Fruit fly (Drosophila melanogaster) whole organism, embryonic: ENCODE measurements around the gene cic.

Source experiments
- Abd-B ChIP-seq: fragments of 200-800 bp; sonication (Bioruptor generic); optimal IDR thresholded peaks from 2 replicates; lab custom pipeline; 2018; ENCODE audit warnings: missing biosample characterization, mild to moderate bottlenecking, missing genetic modification characterization, moderate library complexity
- Atf3 ChIP-seq: fragments of 200-800 bp; sonication (Bioruptor generic); optimal IDR thresholded peaks from 3 replicates; lab custom pipeline; 2016; ENCODE audit warnings: missing biosample characterization, missing genetic modification characterization
- CG10267 ChIP-seq: fragments of 200-800 bp; sonication (Bioruptor generic); optimal IDR thresholded peaks from 2 replicates; lab custom pipeline; 2018; ENCODE audit warnings: missing biosample characterization, mild to moderate bottlenecking, missing genetic modification characterization, moderate library complexity
- CG10431 ChIP-seq: fragments of 200-800 bp; sonication (Bioruptor generic); optimal IDR thresholded peaks from 3 replicates; lab custom pipeline; 2018; ENCODE audit warnings: missing biosample characterization, mild to moderate bottlenecking, missing genetic modification characterization
- CG11560 ChIP-seq: fragments of 200-800 bp; sonication (Bioruptor generic); IDR thresholded peaks from 3 replicates; pipeline ENCODE4 v1.3.6; 2022; ENCODE audit warnings: missing biosample characterization, missing genetic modification characterization
- CG12219 ChIP-seq: fragments of 200-800 bp; sonication (Bioruptor generic); optimal IDR thresholded peaks from 3 replicates; lab custom pipeline; 2018; ENCODE audit warnings: missing biosample characterization, mild to moderate bottlenecking, missing genetic modification characterization
- CG15514 ChIP-seq: fragments of 200-800 bp; sonication (Bioruptor generic); optimal IDR thresholded peaks from 3 replicates; lab custom pipeline; 2017; ENCODE audit warnings: missing biosample characterization, missing genetic modification characterization, mild to moderate bottlenecking, moderate library complexity, missing genetic modification reagents
- CG1792 ChIP-seq: fragments of 200-800 bp; sonication (Bioruptor generic); optimal IDR thresholded peaks from 2 replicates; lab custom pipeline; 2016; ENCODE audit warnings: missing biosample characterization, missing genetic modification characterization
- CG18599 ChIP-seq: fragments of 200-800 bp; sonication (Bioruptor generic); optimal IDR thresholded peaks from 3 replicates; lab custom pipeline; 2017; ENCODE audit warnings: missing biosample characterization, missing genetic modification characterization, mild to moderate bottlenecking, moderate library complexity, missing genetic modification reagents
- CG18619 ChIP-seq: fragments of 200-800 bp; sonication (Bioruptor generic); optimal IDR thresholded peaks from 3 replicates; lab custom pipeline; 2017; ENCODE audit warnings: missing biosample characterization, mild to moderate bottlenecking, missing genetic modification characterization
- CG31388 ChIP-seq: fragments of 200-800 bp; sonication (Bioruptor generic); optimal IDR thresholded peaks from 2 replicates; lab custom pipeline; 2016; ENCODE audit warnings: missing biosample characterization, missing genetic modification characterization
- CG34422 ChIP-seq: fragments of 200-800 bp; sonication (Bioruptor generic); IDR thresholded peaks from 3 replicates; pipeline ENCODE4 v1.3.6; 2022; ENCODE audit warnings: missing biosample characterization, missing genetic modification characterization
- CG43689 ChIP-seq: fragments of 200-800 bp; sonication (Bioruptor generic); IDR thresholded peaks from 2 replicates; pipeline ENCODE4 v1.3.6; 2022; ENCODE audit warnings: missing biosample characterization, missing genetic modification characterization
- CG4854 ChIP-seq: fragments of 200-800 bp; sonication (Bioruptor generic); optimal IDR thresholded peaks from 2 replicates; lab custom pipeline; 2016; ENCODE audit warnings: missing biosample characterization, missing genetic modification characterization, inconsistent platforms
- CG6813 ChIP-seq: fragments of 200-800 bp; sonication (Bioruptor generic); optimal IDR thresholded peaks from 2 replicates; lab custom pipeline; 2017; ENCODE audit warnings: missing biosample characterization, missing genetic modification characterization, mild to moderate bottlenecking, moderate library complexity, missing genetic modification reagents
- CG8944 ChIP-seq: fragments of 200-800 bp; sonication (Bioruptor generic); optimal IDR thresholded peaks from 3 replicates; lab custom pipeline; 2016; ENCODE audit warnings: missing biosample characterization, missing genetic modification characterization
- CG9932 ChIP-seq: fragments of 200-800 bp; sonication (Bioruptor generic); IDR thresholded peaks from 2 replicates; pipeline ENCODE4 v1.3.6; 2022; ENCODE audit warnings: missing biosample characterization, missing genetic modification characterization
- Deaf1 ChIP-seq: fragments of 200-800 bp; optimal IDR thresholded peaks from 3 replicates; lab custom pipeline; 2019; ENCODE audit warnings: missing biosample characterization, mild to moderate bottlenecking, missing genetic modification characterization, moderate library complexity
- Hand ChIP-seq: fragments of 200-800 bp; sonication (Bioruptor generic); optimal IDR thresholded peaks from 2 replicates; lab custom pipeline; 2017; ENCODE audit warnings: mild to moderate bottlenecking, missing biosample characterization, missing genetic modification reagents, missing genetic modification characterization
- Hsf ChIP-seq: fragments of 200-800 bp; sonication (Bioruptor generic); optimal IDR thresholded peaks from 3 replicates; lab custom pipeline; 2016; ENCODE audit warnings: missing biosample characterization, missing genetic modification characterization
- Kr ChIP-seq: fragments of 200-800 bp; sonication (Bioruptor generic); optimal IDR thresholded peaks from 2 replicates; lab custom pipeline; 2017; ENCODE audit warnings: missing biosample characterization, mild to moderate bottlenecking, missing genetic modification characterization
- Meics ChIP-seq: fragments of 200-800 bp; sonication (Bioruptor generic); optimal IDR thresholded peaks from 2 replicates; lab custom pipeline; 2017; ENCODE audit warnings: missing biosample characterization, mild to moderate bottlenecking, missing genetic modification characterization
- Nf-YB ChIP-seq: fragments of 200-800 bp; sonication (Bioruptor generic); optimal IDR thresholded peaks from 3 replicates; lab custom pipeline; 2019; ENCODE audit warnings: missing biosample characterization, mild to moderate bottlenecking, missing genetic modification characterization, moderate library complexity
- Opbp ChIP-seq: fragments of 200-800 bp; sonication (Bioruptor generic); IDR thresholded peaks from 3 replicates; pipeline ENCODE4 v1.3.6; 2022; ENCODE audit warnings: missing biosample characterization, missing genetic modification characterization; ENCODE audit not compliant: partially characterized antibody
- Sox102F ChIP-seq: fragments of 200-800 bp; sonication (Bioruptor generic); optimal IDR thresholded peaks from 2 replicates; lab custom pipeline; 2018; ENCODE audit warnings: missing biosample characterization, mild to moderate bottlenecking, missing genetic modification characterization, moderate library complexity
- al ChIP-seq: fragments of 200-800 bp; sonication (Bioruptor generic); IDR thresholded peaks from 2 replicates; pipeline ENCODE4 v1.3.6; 2022; ENCODE audit warnings: missing biosample characterization, missing genetic modification characterization
- ash1 ChIP-seq: fragments of 200-800 bp; sonication (Bioruptor generic); optimal IDR thresholded peaks from 2 replicates; lab custom pipeline; 2018; ENCODE audit warnings: missing biosample characterization, mild to moderate bottlenecking, missing genetic modification characterization
- br ChIP-seq: fragments of >200 bp; optimal IDR thresholded peaks from 2 replicates; lab custom pipeline; 2017
- cg ChIP-seq: fragments of 200-800 bp; sonication (Bioruptor generic); optimal IDR thresholded peaks from 3 replicates; lab custom pipeline; 2019; ENCODE audit warnings: missing biosample characterization, mild to moderate bottlenecking, missing genetic modification characterization, moderate library complexity
- chn ChIP-seq: fragments of 200-800 bp; sonication (Bioruptor generic); optimal IDR thresholded peaks from 2 replicates; lab custom pipeline; 2016; ENCODE audit warnings: missing biosample characterization, missing genetic modification characterization
- da ChIP-seq: fragments of 200-800 bp; sonication (Bioruptor generic); optimal IDR thresholded peaks from 2 replicates; lab custom pipeline; 2016; ENCODE audit warnings: missing biosample characterization, missing genetic modification characterization
- dimm ChIP-seq: fragments of 200-800 bp; sonication (Bioruptor generic); IDR thresholded peaks from 2 replicates; pipeline ENCODE4 v1.3.6; 2022; ENCODE audit warnings: missing biosample characterization, missing genetic modification characterization
- dpn ChIP-seq, 2 experiments: fragments of 200-800 bp; sonication (Bioruptor generic); optimal IDR thresholded peaks; 3 replicates each; lab custom pipeline; 2016; ENCODE audit warnings: missing biosample characterization in 2 of 2, missing genetic modification characterization in 2 of 2
- gt ChIP-seq: fragments of 200-800 bp; sonication (Bioruptor generic); IDR thresholded peaks from 2 replicates; pipeline ENCODE4 v1.3.6; 2022; ENCODE audit warnings: missing biosample characterization, missing genetic modification characterization
- ham ChIP-seq: fragments of 200-800 bp; sonication (Bioruptor generic); IDR thresholded peaks from 2 replicates; pipeline ENCODE4 v1.3.6; 2022; ENCODE audit warnings: missing biosample characterization, missing genetic modification characterization
- hkb ChIP-seq, 2 experiments: fragments of 200-800 bp in 1 of 2; fragments of >200 bp in 1 of 2; sonication (Bioruptor generic) in 1 of 2; IDR thresholded peaks in 1 of 2; optimal IDR thresholded peaks in 1 of 2; 2 replicates each; pipeline versions ENCODE4 v1.3.6 to Lab custom; 2017 to 2022; ENCODE audit warnings: missing biosample characterization in 1 of 2, missing genetic modification characterization in 1 of 2
- ind ChIP-seq: fragments of 200-800 bp; sonication (Bioruptor generic); optimal IDR thresholded peaks from 3 replicates; lab custom pipeline; 2016; ENCODE audit warnings: missing biosample characterization, missing genetic modification characterization
- inv ChIP-seq: fragments of 200-800 bp; sonication (Bioruptor generic); IDR thresholded peaks from 2 replicates; pipeline ENCODE4 v1.3.6; 2022; ENCODE audit warnings: missing biosample characterization, missing genetic modification characterization; ENCODE audit not compliant: partially characterized antibody
- pan ChIP-seq, 4 experiments: fragments of >200 bp in 3 of 4; fragments of 200-800 bp in 1 of 4; sonication (Bioruptor generic) in 1 of 4; optimal IDR thresholded peaks in 3 of 4; IDR thresholded peaks in 1 of 4; 2 replicates each; pipeline versions ENCODE4 v1.3.6 to Lab custom; 2017 to 2022; ENCODE audit warnings: missing biosample characterization in 2 of 4, missing genetic modification characterization in 2 of 4, mixed read lengths in 1 of 4
- scrt ChIP-seq: fragments of 200-800 bp; sonication (Bioruptor generic); optimal IDR thresholded peaks from 2 replicates; lab custom pipeline; 2018; ENCODE audit warnings: missing biosample characterization, mild to moderate bottlenecking, missing genetic modification characterization, moderate library complexity
- sd ChIP-seq: fragments of 200-800 bp; sonication (Bioruptor generic); optimal IDR thresholded peaks from 3 replicates; lab custom pipeline; 2018; ENCODE audit warnings: missing biosample characterization, mild to moderate bottlenecking, missing genetic modification characterization, moderate library complexity
- shn ChIP-seq: fragments of 200-800 bp; sonication (Bioruptor generic); optimal IDR thresholded peaks from 3 replicates; lab custom pipeline; 2016; ENCODE audit warnings: missing biosample characterization, missing genetic modification characterization
- sisA ChIP-seq: fragments of 200-800 bp; sonication (Bioruptor generic); IDR thresholded peaks from 2 replicates; pipeline ENCODE4 v1.3.6; 2022; ENCODE audit warnings: missing biosample characterization, missing genetic modification characterization
- slp2 ChIP-seq: fragments of 200-800 bp; sonication (Bioruptor generic); optimal IDR thresholded peaks from 2 replicates; lab custom pipeline; 2016; ENCODE audit warnings: missing biosample characterization, missing genetic modification characterization
- sqz ChIP-seq: fragments of 200-800 bp; sonication (Bioruptor generic); optimal IDR thresholded peaks from 3 replicates; lab custom pipeline; 2018; ENCODE audit warnings: missing biosample characterization, mild to moderate bottlenecking, missing genetic modification characterization
- tgo ChIP-seq: fragments of 200-800 bp; sonication (Bioruptor generic); IDR thresholded peaks from 3 replicates; pipeline ENCODE4 v1.3.6; 2022; ENCODE audit warnings: missing biosample characterization, missing genetic modification characterization
- tup ChIP-seq: fragments of 200-800 bp; sonication (Bioruptor generic); optimal IDR thresholded peaks from 2 replicates; lab custom pipeline; 2016; ENCODE audit warnings: missing biosample characterization, mild to moderate bottlenecking, missing genetic modification characterization, moderate library complexity
- tx ChIP-seq: fragments of 200-800 bp; sonication (Bioruptor generic); optimal IDR thresholded peaks from 2 replicates; lab custom pipeline; 2016; ENCODE audit warnings: missing biosample characterization, missing genetic modification characterization
- z ChIP-seq: fragments of 200-800 bp; sonication (Bioruptor generic); IDR thresholded peaks from 3 replicates; pipeline ENCODE4 v1.3.6; 2022; ENCODE audit warnings: missing biosample characterization, missing genetic modification characterization
- zen2 ChIP-seq: fragments of 200-800 bp; sonication (Bioruptor generic); IDR thresholded peaks from 3 replicates; pipeline ENCODE4 v1.3.6; 2022; ENCODE audit warnings: missing biosample characterization, missing genetic modification characterization; ENCODE audit not compliant: partially characterized antibody

cic gene

DNA sequence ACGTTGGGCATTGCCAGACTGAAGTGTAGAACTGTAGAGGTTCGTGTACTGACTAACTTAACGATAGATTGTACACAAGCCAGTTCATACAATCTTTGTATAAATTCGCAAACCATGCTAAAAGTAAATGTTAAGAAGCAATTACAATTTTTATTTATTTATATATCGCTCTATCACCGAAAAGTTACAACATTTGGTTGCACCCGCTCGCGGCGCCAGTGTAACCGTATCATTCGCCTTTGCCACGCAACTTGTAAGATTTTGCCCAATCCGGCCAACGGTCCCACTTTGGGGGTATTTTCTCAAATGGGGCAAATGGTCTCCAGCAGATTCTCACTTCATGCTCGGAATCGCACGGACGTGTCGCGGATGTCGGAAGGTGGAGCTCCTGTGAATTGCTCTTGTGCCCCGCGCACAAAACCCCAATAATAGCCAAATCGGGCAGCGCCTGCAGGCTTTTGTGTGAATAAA, at the start of gene cic (continued):
- TF ChIP-seq tgo (GFP tag; lab: Robert Waterston, UW), result no peak
- no peak for TF ChIP-seq tx
- TF ChIP-seq CG9932 (GFP tag; lab: Robert Waterston, UW), result no peak
- no peak for TF ChIP-seq slp2
- TF ChIP-seq CG10431 (GFP tag; lab: Kevin White, UChicago), result no peak
- no peak for TF ChIP-seq gt
- TF ChIP-seq zen2 (GFP tag; lab: Robert Waterston, UW), result no peak
- peak; percentile 56; the same call in 1 of the 3 replicates for TF ChIP-seq Opbp
- TF ChIP-seq Sox102F (GFP tag; lab: Kevin White, UChicago), result no peak
- no peak for TF ChIP-seq al (GFP tag; lab: Robert Waterston, UW)
- no peak for TF ChIP-seq dimm (GFP tag; lab: Robert Waterston, UW)
- no peak for TF ChIP-seq CG4854
- TF ChIP-seq pan (optimal IDR thresholded peaks at IDR 0.05; lab: Kevin White, UChicago), result no peak
- TF ChIP-seq pan (GFP tag; optimal IDR thresholded peaks at IDR 0.05 in 1 of 2, IDR thresholded peaks at IDR 0.05 in 1 of 2), result no peak
- TF ChIP-seq ind (GFP tag; lab: Kevin White, UChicago), result no peak
- peak; percentile 45 for TF ChIP-seq CG10267 (tag; lab: Kevin White, UChicago)
- TF ChIP-seq scrt, result no peak
- TF ChIP-seq Atf3 (GFP tag; lab: Kevin White, UChicago), result no peak
- TF ChIP-seq CG18599 (GFP tag; lab: Kevin White, UChicago), result no peak
- TF ChIP-seq cg (GFP tag; lab: Kevin White, UChicago), result no peak
- TF ChIP-seq Abd-B (GFP tag; lab: Kevin White, UChicago), result no peak
- TF ChIP-seq chn (GFP tag; lab: Kevin White, UChicago), result no peak
- no peak for TF ChIP-seq CG43689 (GFP tag; lab: Robert Waterston, UW)
- no peak for TF ChIP-seq CG18619 (GFP tag; lab: Kevin White, UChicago)
- no peak for TF ChIP-seq Meics (GFP tag; lab: Kevin White, UChicago)
- TF ChIP-seq z (GFP tag; lab: Robert Waterston, UW), result no peak
- TF ChIP-seq da, result no peak
- no peak for TF ChIP-seq ash1
- no peak for TF ChIP-seq Hsf (GFP tag; lab: Kevin White, UChicago)
- TF ChIP-seq sisA (GFP tag; lab: Robert Waterston, UW), result no peak
- TF ChIP-seq CG1792 (GFP tag; lab: Kevin White, UChicago), result no peak
- TF ChIP-seq CG15514 (GFP tag; lab: Kevin White, UChicago), result peak; percentile 52
- TF ChIP-seq sd (tag; lab: Kevin White, UChicago), result no peak
- TF ChIP-seq inv (GFP tag; lab: Robert Waterston, UW), result 0 out of 2 replicates have a peak, but pooled peaks have one; percentile 13
- TF ChIP-seq ham (GFP tag; lab: Robert Waterston, UW), result no peak
- no peak for TF ChIP-seq CG6813
- TF ChIP-seq CG12219 (GFP tag; lab: Kevin White, UChicago), result no peak
- TF ChIP-seq CG11560 (tag; lab: Robert Waterston, UW), result no peak
- no peak for TF ChIP-seq dpn (GFP tag; optimal IDR thresholded peaks at IDR 0.05; lab: Kevin White, UChicago)
- no peak for TF ChIP-seq CG31388 (GFP tag; lab: Kevin White, UChicago)
- TF ChIP-seq tup (GFP tag; lab: Kevin White, UChicago), result no peak
- no peak for TF ChIP-seq sqz (GFP tag; lab: Kevin White, UChicago)
- no peak for TF ChIP-seq Deaf1 (tag; lab: Kevin White, UChicago)
- peak; percentile 59 for TF ChIP-seq hkb (optimal IDR thresholded peaks at IDR 0.05; lab: Kevin White, UChicago)
- TF ChIP-seq hkb (GFP tag; IDR thresholded peaks at IDR 0.05; lab: Robert Waterston, UW), result peak; percentile 8; the same call in 1 of the 2 replicates
- no peak for TF ChIP-seq shn
- no peak for TF ChIP-seq Nf-YB (GFP tag; lab: Kevin White, UChicago)
- no peak for TF ChIP-seq Kr (GFP tag; lab: Kevin White, UChicago)
- peak; percentile 54; the same call in 2 of the 3 replicates for TF ChIP-seq CG34422 (GFP tag; lab: Robert Waterston, UW)
- no peak for TF ChIP-seq br (lab: Kevin White, UChicago)
- TF ChIP-seq Hand (GFP tag; lab: Kevin White, UChicago), result peak; percentile 15
- no peak for TF ChIP-seq CG8944 (GFP tag; lab: Kevin White, UChicago)
